Fruit fly (Drosophila melanogaster) whole organism, embryonic: ENCODE measurements around the gene fig.

Experiments
- Atf-2 ChIP-seq: fragments of 200-800 bp; sonication (Bioruptor generic); optimal IDR thresholded peaks from 2 replicates; lab custom pipeline; 2016; ENCODE audit warnings: missing biosample characterization, missing genetic modification characterization
- Atf3 ChIP-seq: fragments of 200-800 bp; sonication (Bioruptor generic); optimal IDR thresholded peaks from 3 replicates; lab custom pipeline; 2016; ENCODE audit warnings: missing biosample characterization, missing genetic modification characterization
- CG11695 ChIP-seq: fragments of 200-800 bp; sonication (Bioruptor generic); IDR thresholded peaks from 3 replicates; pipeline ENCODE4 v1.3.6; 2022; ENCODE audit warnings: missing biosample characterization, missing genetic modification characterization
- CG12942 ChIP-seq: fragments of 200-800 bp; sonication (Bioruptor generic); optimal IDR thresholded peaks from 3 replicates; lab custom pipeline; 2016; ENCODE audit warnings: missing biosample characterization, missing genetic modification characterization
- CG13287 ChIP-seq: fragments of 200-800 bp; sonication (Bioruptor generic); IDR thresholded peaks from 2 replicates; pipeline ENCODE4 v1.3.6; 2022; ENCODE audit warnings: missing biosample characterization, missing genetic modification characterization; ENCODE audit not compliant: partially characterized antibody
- CG15479 ChIP-seq: fragments of 200-800 bp; sonication (Bioruptor generic); optimal IDR thresholded peaks from 3 replicates; lab custom pipeline; 2019; ENCODE audit warnings: missing biosample characterization, mild to moderate bottlenecking, missing genetic modification characterization, moderate library complexity
- CG17568 ChIP-seq: fragments of 200-800 bp; sonication (Bioruptor generic); optimal IDR thresholded peaks from 2 replicates; lab custom pipeline; 2018; ENCODE audit warnings: missing biosample characterization, mild to moderate bottlenecking, missing genetic modification characterization, moderate library complexity
- CG34224 ChIP-seq: fragments of 200-800 bp; sonication (Bioruptor generic); IDR thresholded peaks from 3 replicates; pipeline ENCODE4 v1.3.6; 2022; ENCODE audit warnings: missing biosample characterization, missing genetic modification characterization; ENCODE audit not compliant: partially characterized antibody
- CG34376 ChIP-seq: fragments of 200-800 bp; sonication (Bioruptor generic); optimal IDR thresholded peaks from 2 replicates; lab custom pipeline; 2018; ENCODE audit warnings: missing biosample characterization, mild to moderate bottlenecking, missing genetic modification characterization
- CG34422 ChIP-seq: fragments of 200-800 bp; sonication (Bioruptor generic); IDR thresholded peaks from 3 replicates; pipeline ENCODE4 v1.3.6; 2022; ENCODE audit warnings: missing biosample characterization, missing genetic modification characterization
- CG4360 ChIP-seq: fragments of 200-800 bp; sonication (Bioruptor generic); IDR thresholded peaks from 2 replicates; pipeline ENCODE4 v1.3.6; 2022; ENCODE audit warnings: missing biosample characterization, missing genetic modification characterization
- CG6254 ChIP-seq: fragments of 200-800 bp; sonication (Bioruptor generic); optimal IDR thresholded peaks from 3 replicates; lab custom pipeline; 2017; ENCODE audit warnings: mild to moderate bottlenecking, missing biosample characterization, missing genetic modification reagents, missing genetic modification characterization
- CoRest ChIP-seq: fragments of 200-800 bp; sonication (Bioruptor generic); optimal IDR thresholded peaks from 3 replicates; lab custom pipeline; 2018; ENCODE audit warnings: missing biosample characterization, mild to moderate bottlenecking, missing genetic modification characterization, moderate library complexity
- Drgx ChIP-seq: fragments of 200-800 bp; sonication (Bioruptor generic); IDR thresholded peaks from 2 replicates; pipeline ENCODE4 v1.3.6; 2022; ENCODE audit warnings: missing biosample characterization, missing genetic modification characterization
- ERR ChIP-seq: fragments of 200-800 bp; sonication (Bioruptor generic); optimal IDR thresholded peaks from 2 replicates; lab custom pipeline; 2016; ENCODE audit warnings: missing biosample characterization, missing genetic modification characterization
- Elba2 ChIP-seq: fragments of 200-800 bp; sonication (Bioruptor generic); optimal IDR thresholded peaks from 3 replicates; lab custom pipeline; 2016; ENCODE audit warnings: missing biosample characterization, missing genetic modification characterization
- Ets65A ChIP-seq: fragments of 200-800 bp; sonication (Bioruptor generic); peaks from one replicate; lab custom pipeline; 2016; ENCODE audit warnings: missing biosample characterization, missing genetic modification characterization
- HLH4C ChIP-seq: fragments of 200-800 bp; sonication (Bioruptor generic); IDR thresholded peaks from 3 replicates; pipeline ENCODE4 v1.3.6; 2022; ENCODE audit warnings: missing biosample characterization, missing genetic modification characterization; ENCODE audit not compliant: partially characterized antibody
- Hr39 ChIP-seq: fragments of >200 bp; optimal IDR thresholded peaks from 2 replicates; lab custom pipeline; 2017
- Med ChIP-seq: fragments of 200-800 bp; sonication (Bioruptor generic); peaks from one replicate; lab custom pipeline; 2016; ENCODE audit warnings: missing biosample characterization, missing genetic modification characterization, mild to moderate bottlenecking, inconsistent platforms, moderate library complexity
- Mes4 ChIP-seq: fragments of 200-800 bp; sonication (Bioruptor generic); optimal IDR thresholded peaks from 2 replicates; lab custom pipeline; 2016; ENCODE audit warnings: missing biosample characterization, missing genetic modification characterization
- Neu2 ChIP-seq: fragments of 200-800 bp; sonication (Bioruptor generic); optimal IDR thresholded peaks from 3 replicates; lab custom pipeline; 2016; ENCODE audit warnings: missing biosample characterization, missing genetic modification characterization, borderline replicate concordance
- Ptx1 ChIP-seq: fragments of 200-800 bp; sonication (Bioruptor generic); IDR thresholded peaks from 2 replicates; pipeline ENCODE4 v1.3.6; 2022; ENCODE audit warnings: missing biosample characterization, missing genetic modification characterization
- Sin3A ChIP-seq: fragments of >200 bp; optimal IDR thresholded peaks from 2 replicates; lab custom pipeline; 2018
- Sox100B ChIP-seq: fragments of 200-800 bp; sonication (Bioruptor generic); optimal IDR thresholded peaks from 3 replicates; lab custom pipeline; 2018; ENCODE audit warnings: missing biosample characterization, mild to moderate bottlenecking, missing genetic modification characterization
- Sry-β ChIP-seq: fragments of 200-800 bp; sonication (Bioruptor generic); optimal IDR thresholded peaks from 2 replicates; lab custom pipeline; 2018; ENCODE audit warnings: missing biosample characterization, mild to moderate bottlenecking, missing genetic modification characterization, moderate library complexity
- Trl ChIP-seq, 3 experiments: fragments of >200 bp in 2 of 3; fragments of 200-800 bp in 1 of 3; sonication (Bioruptor generic) in 1 of 3; optimal IDR thresholded peaks; 2 replicates in 1 of 3; 3 replicates in 2 of 3; lab custom pipeline; 2016 to 2017; ENCODE audit warnings: missing biosample characterization in 1 of 3, missing genetic modification characterization in 1 of 3
- ac ChIP-seq: fragments of 200-800 bp; sonication (Bioruptor generic); optimal IDR thresholded peaks from 3 replicates; lab custom pipeline; 2017; ENCODE audit warnings: missing biosample characterization, mild to moderate bottlenecking, missing genetic modification characterization
- al ChIP-seq: fragments of 200-800 bp; sonication (Bioruptor generic); IDR thresholded peaks from 2 replicates; pipeline ENCODE4 v1.3.6; 2022; ENCODE audit warnings: missing biosample characterization, missing genetic modification characterization
- bbx ChIP-seq: fragments of 200-800 bp; sonication (Bioruptor generic); IDR thresholded peaks from 2 replicates; pipeline ENCODE4 v1.3.6; 2022; ENCODE audit warnings: missing biosample characterization, missing genetic modification characterization; ENCODE audit not compliant: partially characterized antibody
- bowl ChIP-seq: fragments of 200-800 bp; sonication (Bioruptor generic); IDR thresholded peaks from 2 replicates; pipeline ENCODE4 v1.3.6; 2022; ENCODE audit warnings: missing biosample characterization, missing genetic modification characterization
- cad ChIP-seq: fragments of >200 bp; optimal IDR thresholded peaks from 2 replicates; lab custom pipeline; 2017; ENCODE audit warnings: missing biosample characterization, missing genetic modification characterization
- cg ChIP-seq: fragments of 200-800 bp; sonication (Bioruptor generic); optimal IDR thresholded peaks from 3 replicates; lab custom pipeline; 2019; ENCODE audit warnings: missing biosample characterization, mild to moderate bottlenecking, missing genetic modification characterization, moderate library complexity
- hbn ChIP-seq: fragments of 200-800 bp; sonication (Bioruptor generic); IDR thresholded peaks from 2 replicates; pipeline ENCODE4 v1.3.6; 2022; ENCODE audit warnings: missing biosample characterization, missing genetic modification characterization; ENCODE audit not compliant: partially characterized antibody
- hth ChIP-seq: fragments of >200 bp; optimal IDR thresholded peaks from 2 replicates; lab custom pipeline; 2017; ENCODE audit warnings: inconsistent platforms
- mam ChIP-seq: fragments of 200-800 bp; sonication (Bioruptor generic); optimal IDR thresholded peaks from 3 replicates; lab custom pipeline; 2016; ENCODE audit warnings: missing biosample characterization, missing genetic modification characterization
- nau ChIP-seq: fragments of 200-800 bp; sonication (Bioruptor generic); optimal IDR thresholded peaks from 3 replicates; lab custom pipeline; 2017; ENCODE audit warnings: missing biosample characterization, mild to moderate bottlenecking, missing genetic modification characterization, missing genetic modification reagents
- nom ChIP-seq: fragments of 200-800 bp; sonication (Bioruptor generic); optimal IDR thresholded peaks from 2 replicates; lab custom pipeline; 2017; ENCODE audit warnings: missing biosample characterization, missing genetic modification characterization, mild to moderate bottlenecking, moderate library complexity, missing genetic modification reagents
- pho ChIP-seq: fragments of 200-800 bp; sonication (Bioruptor generic); optimal IDR thresholded peaks from 2 replicates; lab custom pipeline; 2016; ENCODE audit warnings: missing biosample characterization, missing genetic modification characterization
- sd ChIP-seq: fragments of 200-800 bp; sonication (Bioruptor generic); optimal IDR thresholded peaks from 3 replicates; lab custom pipeline; 2018; ENCODE audit warnings: missing biosample characterization, mild to moderate bottlenecking, missing genetic modification characterization, moderate library complexity
- sens ChIP-seq: fragments of 200-800 bp; sonication (Bioruptor generic); peaks from one replicate; lab custom pipeline; 2016; ENCODE audit warnings: missing biosample characterization, missing genetic modification characterization
- sna ChIP-seq: fragments of 200-800 bp; sonication (Bioruptor generic); IDR thresholded peaks from 2 replicates; pipeline ENCODE4 v1.3.6; 2022; ENCODE audit warnings: missing biosample characterization, missing genetic modification characterization; ENCODE audit not compliant: partially characterized antibody
- tin ChIP-seq: fragments of 200-800 bp; sonication (Bioruptor generic); optimal IDR thresholded peaks from 3 replicates; lab custom pipeline; 2016; ENCODE audit warnings: missing biosample characterization, missing genetic modification characterization
- vnd ChIP-seq: fragments of 200-800 bp; sonication (Bioruptor generic); IDR thresholded peaks from 3 replicates; pipeline ENCODE4 v1.3.6; 2022; ENCODE audit warnings: missing biosample characterization, missing genetic modification characterization; ENCODE audit not compliant: partially characterized antibody
- wor ChIP-seq: fragments of 200-800 bp; sonication (Bioruptor generic); IDR thresholded peaks from 2 replicates; pipeline ENCODE4 v1.3.6; 2022; ENCODE audit warnings: missing biosample characterization, missing genetic modification characterization
- z ChIP-seq: fragments of 200-800 bp; sonication (Bioruptor generic); IDR thresholded peaks from 3 replicates; pipeline ENCODE4 v1.3.6; 2022; ENCODE audit warnings: missing biosample characterization, missing genetic modification characterization
- zen ChIP-seq: fragments of 200-800 bp; sonication (Bioruptor generic); optimal IDR thresholded peaks from 3 replicates; lab custom pipeline; 2018; ENCODE audit warnings: missing biosample characterization, mild to moderate bottlenecking, missing genetic modification characterization, moderate library complexity
- zfh2 ChIP-seq: fragments of 200-800 bp; sonication (Bioruptor generic); optimal IDR thresholded peaks from 2 replicates; lab custom pipeline; 2016; ENCODE audit warnings: missing biosample characterization, missing genetic modification characterization

Gene fig

dm6 chr3R:29765267-29766095, 14.8 kb downstream of the fig start, which contains the start of gene kay (continued):
- peak; percentile 25 for TF ChIP-seq zen (tag; lab: Kevin White, UChicago)
- TF ChIP-seq CG4360: peak; percentile 17; the same call in 1 of the 2 replicates
- TF ChIP-seq hth (lab: Kevin White, UChicago): no peak
- TF ChIP-seq nom (GFP tag; lab: Kevin White, UChicago): peak; percentile 13
- no peak for TF ChIP-seq pho (GFP tag; lab: Kevin White, UChicago)
- no peak for TF ChIP-seq CG6254 (GFP tag; lab: Kevin White, UChicago)
- no peak for TF ChIP-seq ac (GFP tag; lab: Kevin White, UChicago)
- 0 out of 3 replicates have a peak, but pooled peaks have one; percentile 6 for TF ChIP-seq vnd (GFP tag; lab: Robert Waterston, UW)
- no peak for TF ChIP-seq Trl (optimal IDR thresholded peaks at IDR 0.05; lab: Kevin White, UChicago)
- TF ChIP-seq Trl (GFP tag; optimal IDR thresholded peaks at IDR 0.05; lab: Kevin White, UChicago): no peak
- no peak for TF ChIP-seq Atf-2
- peak; percentile 29 for TF ChIP-seq sens (GFP tag; lab: Kevin White, UChicago)
- TF ChIP-seq nau (GFP tag; lab: Kevin White, UChicago): no peak
- TF ChIP-seq CG34422: no peak
- no peak for TF ChIP-seq HLH4C (GFP tag; lab: Robert Waterston, UW)
- no peak for TF ChIP-seq Ptx1 (GFP tag; lab: Robert Waterston, UW)
- TF ChIP-seq CG11695 (GFP tag; lab: Robert Waterston, UW): no peak
- TF ChIP-seq Mes4 (GFP tag; lab: Kevin White, UChicago): no peak
- TF ChIP-seq Hr39 (lab: Kevin White, UChicago): peak; percentile 97
- TF ChIP-seq z (GFP tag; lab: Robert Waterston, UW): peak; percentile 56; the same call in 1 of the 3 replicates
- no peak for TF ChIP-seq tin (GFP tag; lab: Kevin White, UChicago)
- TF ChIP-seq CG13287 (GFP tag; lab: Robert Waterston, UW): 0 out of 2 replicates have a peak, but pooled peaks have one; percentile 7
- no peak for TF ChIP-seq CG34376 (GFP tag; lab: Kevin White, UChicago)
- no peak for TF ChIP-seq al (GFP tag; lab: Robert Waterston, UW)
- no peak for TF ChIP-seq zfh2 (GFP tag; lab: Kevin White, UChicago)
- peak; percentile 72 for TF ChIP-seq sd (tag; lab: Kevin White, UChicago)
- peak; percentile 38 for TF ChIP-seq Med (GFP tag; lab: Kevin White, UChicago)
- no peak for TF ChIP-seq Neu2 (GFP tag; lab: Kevin White, UChicago)
- TF ChIP-seq CG34224: 0 out of 3 replicates have a peak, but pooled peaks have one; percentile 25
- peak; percentile 13 for TF ChIP-seq Ets65A

dm6 chr3R:29764249-29765042, 15.8 kb downstream of the fig start:
- no peak for TF ChIP-seq mam (GFP tag; lab: Kevin White, UChicago)
- no peak for TF ChIP-seq CG12942
- no peak for TF ChIP-seq ERR (GFP tag; lab: Kevin White, UChicago)
- TF ChIP-seq CoRest (tag; lab: Kevin White, UChicago): no peak
- no peak for TF ChIP-seq hbn (GFP tag; lab: Robert Waterston, UW)
- TF ChIP-seq CG34376 (GFP tag; lab: Kevin White, UChicago): no peak
- TF ChIP-seq Sry-β (GFP tag; lab: Kevin White, UChicago): peak; percentile 62
- no peak for TF ChIP-seq bbx
- TF ChIP-seq Elba2: no peak
- no peak for TF ChIP-seq bowl (GFP tag; lab: Robert Waterston, UW)
- TF ChIP-seq Atf3: no peak
- TF ChIP-seq Sin3A (lab: Kevin White, UChicago): no peak
- no peak for TF ChIP-seq sna (GFP tag; lab: Robert Waterston, UW)
- peak; percentile 52 for TF ChIP-seq cad (GFP tag; lab: Kevin White, UChicago)
- peak; percentile 23 for TF ChIP-seq cg (GFP tag; lab: Kevin White, UChicago)
- no peak for TF ChIP-seq wor (GFP tag; lab: Robert Waterston, UW)
- no peak for TF ChIP-seq Drgx (GFP tag; lab: Robert Waterston, UW)
- TF ChIP-seq Sox100B: no peak
- peak; percentile 80 for TF ChIP-seq CG15479 (GFP tag; lab: Kevin White, UChicago)
- TF ChIP-seq CG17568 (GFP tag; lab: Kevin White, UChicago): no peak
